Worm (Caenorhabditis elegans): ENCODE data around the gene srh-139.

DNA sequence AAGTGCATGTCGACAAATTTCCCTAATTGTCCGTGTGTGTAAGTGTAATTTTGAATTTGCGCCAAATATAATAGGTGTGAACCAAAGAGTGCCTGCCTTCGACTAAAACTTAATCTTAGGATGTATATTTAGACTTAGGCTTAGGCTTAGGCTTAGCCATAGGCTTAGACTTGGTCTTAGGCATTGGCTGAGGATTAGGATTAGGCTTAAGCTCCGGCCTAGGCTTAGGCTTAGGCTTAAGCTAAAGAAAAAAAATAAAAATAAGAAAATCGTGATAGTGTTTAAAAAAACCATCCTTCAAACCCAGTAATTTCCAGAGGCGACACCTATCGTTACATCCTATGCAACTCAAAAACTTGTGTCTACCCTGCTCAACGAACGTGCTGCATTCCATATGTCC, 37.6 kb upstream of the srh-139 start:
- TF ChIP-seq nfyb-1 (GFP tag; IDR thresholded peaks at IDR 0.05) (no peak), him-1 (tag; optimal IDR thresholded peaks at IDR 0.05) (no peak), madf-8 (GFP tag; conservative IDR thresholded peaks at IDR 0.05) (no peak), attf-3 (GFP tag; conservative IDR thresholded peaks at IDR 0.05) (no peak), efl-1 (GFP tag; optimal IDR thresholded peaks at IDR 0.05) (no peak), snpc-4 (GFP tag; optimal IDR thresholded peaks at IDR 0.05) (no peak), snpc-4 (tag; optimal IDR thresholded peaks at IDR 0.05) (no peak), let-526 (GFP tag; IDR thresholded peaks at IDR 0.05) (no peak), dpl-1 (GFP tag; optimal IDR thresholded peaks at IDR 0.05) (no peak), B0261.1 (tag; optimal IDR thresholded peaks at IDR 0.05) (no peak), sptf-2 (GFP tag; optimal IDR thresholded peaks at IDR 0.05) (no peak), aptf-3 (GFP tag; IDR thresholded peaks at IDR 0.05) (no peak), ama-1 (optimal IDR thresholded peaks at IDR 0.05) (no peak), ama-1 (GFP tag; optimal IDR thresholded peaks at IDR 0.05) (no peak)
